Fruit fly (Drosophila melanogaster): ENCODE measurements around the gene CG12746.

The CG12746 gene

dm6 chr3R:5550452-5550851 is 14.2 kb upstream of the CG12746 start (continued):
- TF ChIP-seq fu2 (GFP tag; optimal IDR thresholded peaks at IDR 0.05): no peak
- no peak for TF ChIP-seq CG13123 (GFP tag; optimal IDR thresholded peaks at IDR 0.05)
- TF ChIP-seq Ravus (GFP tag; IDR thresholded peaks at IDR 0.05): no peak
- no peak for TF ChIP-seq gcm2 (GFP tag; optimal IDR thresholded peaks at IDR 0.05)
- TF ChIP-seq lmd (GFP tag; IDR thresholded peaks at IDR 0.05): no peak
- no peak for TF ChIP-seq Drgx (GFP tag; IDR thresholded peaks at IDR 0.05)
- no peak for TF ChIP-seq dan (GFP tag; IDR thresholded peaks at IDR 0.05)
- no peak for TF ChIP-seq Stat92E (GFP tag; optimal IDR thresholded peaks at IDR 0.05)
- TF ChIP-seq cad (GFP tag; optimal IDR thresholded peaks at IDR 0.05): no peak
- TF ChIP-seq CG14441 (GFP tag; IDR thresholded peaks at IDR 0.05): no peak
- TF ChIP-seq CG1603 (tag; optimal IDR thresholded peaks at IDR 0.05): peak; percentile 52
- TF ChIP-seq Dbx (GFP tag; IDR thresholded peaks at IDR 0.05): no peak
- no peak for TF ChIP-seq hkb (optimal IDR thresholded peaks at IDR 0.05)
- TF ChIP-seq hkb (GFP tag; IDR thresholded peaks at IDR 0.05): no peak
- no peak for TF ChIP-seq Gug (GFP tag; IDR thresholded peaks at IDR 0.05)
- TF ChIP-seq onecut (GFP tag; IDR thresholded peaks at IDR 0.05): no peak
- TF ChIP-seq slp2 (GFP tag; optimal IDR thresholded peaks at IDR 0.05): no peak
- TF ChIP-seq da (GFP tag; optimal IDR thresholded peaks at IDR 0.05): no peak
- TF ChIP-seq CG2202 (tag; optimal IDR thresholded peaks at IDR 0.05): no peak
- TF ChIP-seq Lpt (GFP tag; optimal IDR thresholded peaks at IDR 0.05): no peak
- no peak for TF ChIP-seq BtbVII (GFP tag; optimal IDR thresholded peaks at IDR 0.05)
- TF ChIP-seq NK7.1 (GFP tag; optimal IDR thresholded peaks at IDR 0.05): no peak
- TF ChIP-seq Lim3 (GFP tag; IDR thresholded peaks at IDR 0.05): no peak
- no peak for TF ChIP-seq HHEX (GFP tag; optimal IDR thresholded peaks at IDR 0.05)
- peak; percentile 93 for TF ChIP-seq Dp (GFP tag; optimal IDR thresholded peaks at IDR 0.05)
- TF ChIP-seq E2f2 (GFP tag; IDR thresholded peaks at IDR 0.05): peak; percentile 96
- peak; percentile 64 for TF ChIP-seq sna (GFP tag; IDR thresholded peaks at IDR 0.05; ENCODE audit: partially characterized antibody)
- no peak for TF ChIP-seq bab2 (GFP tag; optimal IDR thresholded peaks at IDR 0.05)
- TF ChIP-seq pita (GFP tag; optimal IDR thresholded peaks at IDR 0.05): no peak
- no peak for TF ChIP-seq lbe (GFP tag; optimal IDR thresholded peaks at IDR 0.05)
- no peak for TF ChIP-seq tgo (GFP tag; IDR thresholded peaks at IDR 0.05)
- no peak for TF ChIP-seq CG14050 (GFP tag; IDR thresholded peaks at IDR 0.05)
- TF ChIP-seq CG3847 (GFP tag; IDR thresholded peaks at IDR 0.05): no peak
- TF ChIP-seq CG2116 (GFP tag; optimal IDR thresholded peaks at IDR 0.05): peak; percentile 81
- no peak for TF ChIP-seq CG7556 (GFP tag; optimal IDR thresholded peaks at IDR 0.05)
- no peak for TF ChIP-seq Hsf (GFP tag; optimal IDR thresholded peaks at IDR 0.05)
- no peak for TF ChIP-seq gro (GFP tag; optimal IDR thresholded peaks at IDR 0.05)
- no peak for TF ChIP-seq CG13775 (GFP tag; optimal IDR thresholded peaks at IDR 0.05)
- TF ChIP-seq repo (GFP tag; optimal IDR thresholded peaks at IDR 0.05): no peak
- no peak for TF ChIP-seq jumu (GFP tag; optimal IDR thresholded peaks at IDR 0.05)
- TF ChIP-seq corto (GFP tag; optimal IDR thresholded peaks at IDR 0.05): no peak
- TF ChIP-seq MBD-R2 (GFP tag; IDR thresholded peaks at IDR 0.05): peak; percentile 61; the same call in 1 of the 2 replicates
- no peak for TF ChIP-seq maf-S (GFP tag; optimal IDR thresholded peaks at IDR 0.05)
- TF ChIP-seq Dip3 (GFP tag; optimal IDR thresholded peaks at IDR 0.05): no peak
- no peak for TF ChIP-seq lilli (GFP tag; optimal IDR thresholded peaks at IDR 0.05)
- no peak for TF ChIP-seq CG1832 (GFP tag; optimal IDR thresholded peaks at IDR 0.05)

Measured in whole organism, embryonic.